Fruit fly (Drosophila melanogaster) whole organism, wandering third instar larva: ENCODE measurements around the gene CG5687.

Source experiments
- Abd-B ChIP-seq: fragments of >200 bp; optimal IDR thresholded peaks from 2 replicates; lab custom pipeline; 2017; ENCODE audit warnings: missing biosample characterization, missing genetic modification characterization
- CG32264 ChIP-seq: fragments of 200-800 bp; sonication (Bioruptor generic); optimal IDR thresholded peaks from 2 replicates; lab custom pipeline; 2016; ENCODE audit warnings: missing biosample characterization, missing genetic modification characterization
- CG9705 ChIP-seq: fragments of 200-800 bp; sonication (Bioruptor generic); optimal IDR thresholded peaks from 2 replicates; lab custom pipeline; 2018; ENCODE audit warnings: missing biosample characterization, mild to moderate bottlenecking, missing genetic modification characterization
- Dfd ChIP-seq: fragments of >200 bp; optimal IDR thresholded peaks from 2 replicates; lab custom pipeline; 2017; ENCODE audit warnings: missing biosample characterization, missing genetic modification characterization
- Dif ChIP-seq: fragments of 200-275, 200-300 bp; sonication (Bioruptor generic); optimal IDR thresholded peaks from 2 replicates; lab custom pipeline; 2018; ENCODE audit warnings: missing biosample characterization, missing genetic modification characterization; ENCODE audit not compliant: partially characterized antibody
- GATAd ChIP-seq: sonication (Bioruptor generic); optimal IDR thresholded peaks from 2 replicates; lab custom pipeline; 2016; ENCODE audit warnings: missing biosample characterization, missing genetic modification characterization
- HLH106 ChIP-seq: fragments of 200-800 bp; optimal IDR thresholded peaks from 3 replicates; lab custom pipeline; 2019; ENCODE audit warnings: missing biosample characterization, mild to moderate bottlenecking, missing genetic modification characterization, moderate library complexity
- Hnf4 ChIP-seq: fragments of 200-800 bp; sonication (Bioruptor generic); optimal IDR thresholded peaks from 2 replicates; lab custom pipeline; 2016; ENCODE audit warnings: missing biosample characterization, mild to moderate bottlenecking, missing genetic modification characterization
- Hr78 ChIP-seq: fragments of >200 bp; optimal IDR thresholded peaks from 2 replicates; lab custom pipeline; 2017; ENCODE audit warnings: missing biosample characterization, missing genetic modification characterization
- Hr83 ChIP-seq: fragments of 200-300 bp; sonication (Bioruptor generic); optimal IDR thresholded peaks from 2 replicates; lab custom pipeline; 2016; ENCODE audit warnings: missing biosample characterization, mild to moderate bottlenecking, missing genetic modification characterization, moderate library complexity; ENCODE audit not compliant: poor library complexity, severe bottlenecking
- Jra ChIP-seq: sonication (Bioruptor generic); optimal IDR thresholded peaks from 2 replicates; lab custom pipeline; 2016; ENCODE audit warnings: missing biosample characterization, missing genetic modification characterization
- Mio ChIP-seq: sonication (Bioruptor generic); optimal IDR thresholded peaks from 2 replicates; lab custom pipeline; 2016; ENCODE audit warnings: missing biosample characterization, missing genetic modification characterization
- Myc ChIP-seq: fragments of >200 bp; optimal IDR thresholded peaks from 2 replicates; lab custom pipeline; 2017
- N ChIP-seq: fragments of >200 bp; optimal IDR thresholded peaks from 2 replicates; lab custom pipeline; 2018; ENCODE audit warnings: missing biosample characterization, missing external identifiers, missing genetic modification characterization
- OdsH ChIP-seq: fragments of 200-800 bp; sonication (Bioruptor generic); optimal IDR thresholded peaks from 2 replicates; lab custom pipeline; 2016; ENCODE audit warnings: missing biosample characterization, mild to moderate bottlenecking, missing genetic modification characterization
- Rel ChIP-seq, 2 experiments: fragments of 200-800 bp; sonication (Bioruptor generic) in 1 of 2; optimal IDR thresholded peaks; 2 replicates in 1 of 2; 3 replicates in 1 of 2; lab custom pipeline; 2016 to 2019; ENCODE audit warnings: mild to moderate bottlenecking in 2 of 2, missing biosample characterization in 2 of 2, missing genetic modification characterization in 2 of 2, moderate library complexity in 1 of 2
- Sp1 ChIP-seq: fragments of 200-800 bp; sonication (Bioruptor generic); optimal IDR thresholded peaks from 3 replicates; lab custom pipeline; 2019; ENCODE audit warnings: missing biosample characterization, mild to moderate bottlenecking, missing genetic modification characterization, moderate library complexity
- Vsx2 ChIP-seq: fragments of 200-300, 225-300 bp; sonication (Bioruptor generic); optimal IDR thresholded peaks from 2 replicates; lab custom pipeline; 2018; ENCODE audit warnings: missing biosample characterization, missing genetic modification characterization; ENCODE audit not compliant: partially characterized antibody
- br ChIP-seq: fragments of 200-800 bp; sonication (Bioruptor generic); optimal IDR thresholded peaks from 2 replicates; lab custom pipeline; 2016; ENCODE audit warnings: missing biosample characterization, missing genetic modification characterization
- dl ChIP-seq, 2 experiments: fragments of 175-275, 200-275 bp in 1 of 2; fragments of 200-275 bp in 1 of 2; sonication (Bioruptor generic); optimal IDR thresholded peaks; lab custom pipeline; 2018; ENCODE audit warnings: mild to moderate bottlenecking in 2 of 2, missing biosample characterization in 2 of 2, missing genetic modification characterization in 2 of 2, moderate library complexity in 2 of 2; ENCODE audit not compliant: partially characterized antibody in 2 of 2, insufficient read depth in 1 of 2
- dmrt93B ChIP-seq: fragments of 200-800 bp; sonication (Bioruptor generic); optimal IDR thresholded peaks from 2 replicates; lab custom pipeline; 2018; ENCODE audit warnings: missing biosample characterization, mild to moderate bottlenecking, missing genetic modification characterization
- dsf ChIP-seq: sonication (Bioruptor generic); optimal IDR thresholded peaks from 2 replicates; lab custom pipeline; 2016; ENCODE audit warnings: missing biosample characterization, missing genetic modification characterization, borderline replicate concordance
- fru ChIP-seq: fragments of 200-800 bp; sonication (Bioruptor generic); optimal IDR thresholded peaks from 3 replicates; lab custom pipeline; 2016; ENCODE audit warnings: missing biosample characterization, mild to moderate bottlenecking, missing genetic modification characterization
- h ChIP-seq: fragments of 200-800 bp; sonication (Bioruptor generic); optimal IDR thresholded peaks from 3 replicates; lab custom pipeline; 2016; ENCODE audit warnings: missing biosample characterization, mild to moderate bottlenecking, missing genetic modification characterization
- pan ChIP-seq: fragments of >200 bp; optimal IDR thresholded peaks from 2 replicates; lab custom pipeline; 2017
- rgr ChIP-seq: fragments of 200-800 bp; sonication (Bioruptor generic); optimal IDR thresholded peaks from 3 replicates; lab custom pipeline; 2016; ENCODE audit warnings: missing biosample characterization, mild to moderate bottlenecking, missing genetic modification characterization
- sage ChIP-seq: fragments of 200-800 bp; sonication (Bioruptor generic); optimal IDR thresholded peaks from 2 replicates; lab custom pipeline; 2016; ENCODE audit warnings: missing biosample characterization, mild to moderate bottlenecking, missing genetic modification characterization
- sv ChIP-seq: fragments of 200-800 bp; sonication (Bioruptor generic); optimal IDR thresholded peaks from 3 replicates; lab custom pipeline; 2016; ENCODE audit warnings: missing biosample characterization, missing genetic modification characterization
- tai ChIP-seq: sonication (Bioruptor generic); optimal IDR thresholded peaks from 2 replicates; lab custom pipeline; 2016; ENCODE audit warnings: missing biosample characterization, missing genetic modification characterization
- usp ChIP-seq: fragments of >200 bp; optimal IDR thresholded peaks from 2 replicates; lab custom pipeline; 2017; ENCODE audit warnings: missing biosample characterization, missing genetic modification characterization
- woc ChIP-seq: sonication (Bioruptor generic); optimal IDR thresholded peaks from 2 replicates; lab custom pipeline; 2016; ENCODE audit warnings: missing biosample characterization, mild to moderate bottlenecking, missing genetic modification characterization

Gene CG5687

DNA sequence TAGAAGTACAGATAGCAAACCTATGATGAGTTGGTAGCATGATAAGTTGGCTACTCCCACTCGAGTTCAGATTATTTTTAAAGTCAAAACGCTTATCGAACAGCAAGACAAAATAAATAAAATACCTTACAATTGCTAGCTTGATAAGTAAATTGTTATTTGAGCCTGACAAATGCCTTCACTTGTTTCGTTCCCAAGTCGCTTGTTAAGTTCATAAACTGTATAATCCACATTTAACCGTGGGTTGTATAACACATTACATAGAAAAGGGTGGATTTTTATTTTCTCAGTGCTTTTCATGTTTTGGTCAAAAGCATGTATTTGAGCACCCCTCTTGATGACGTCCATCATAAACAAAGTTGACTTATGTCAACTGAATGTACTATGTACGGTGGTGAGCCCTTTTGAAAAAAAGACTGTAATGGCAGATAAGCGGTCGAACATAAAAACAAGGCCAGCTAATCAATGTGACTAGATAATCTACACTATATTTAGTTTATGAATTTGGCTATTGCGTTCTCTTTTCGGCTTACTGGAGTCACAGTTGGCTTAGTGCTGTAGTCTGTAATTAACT is 30.0 kb upstream of the CG5687 start:
- no peak for TF ChIP-seq dl (GFP tag; optimal IDR thresholded peaks at IDR 0.05; lab: Kevin White, UChicago; ENCODE audit: insufficient read depth in 1 of 2, partially characterized antibody in 2 of 2)
- no peak for TF ChIP-seq N (GFP tag; lab: Kevin White, UChicago)
- no peak for TF ChIP-seq pan (lab: Kevin White, UChicago)
- TF ChIP-seq fru (GFP tag; lab: Kevin White, UChicago), result no peak
- no peak for TF ChIP-seq usp (GFP tag; lab: Kevin White, UChicago)
- no peak for TF ChIP-seq CG32264 (GFP tag; lab: Kevin White, UChicago)
- TF ChIP-seq CG9705 (GFP tag; lab: Kevin White, UChicago), result no peak
- TF ChIP-seq woc (GFP tag; lab: Kevin White, UChicago), result no peak
- no peak for TF ChIP-seq dmrt93B (GFP tag; lab: Kevin White, UChicago)
- no peak for TF ChIP-seq Vsx2 (GFP tag; lab: Kevin White, UChicago)
- TF ChIP-seq sage (GFP tag; lab: Kevin White, UChicago), result no peak
- TF ChIP-seq tai, result no peak
- TF ChIP-seq OdsH (GFP tag; lab: Kevin White, UChicago), result no peak
- TF ChIP-seq Dif (GFP tag; lab: Kevin White, UChicago), result no peak
- no peak for TF ChIP-seq Abd-B (GFP tag; lab: Kevin White, UChicago)
- TF ChIP-seq Dfd, result no peak
- TF ChIP-seq sv (GFP tag; lab: Kevin White, UChicago), result no peak
- TF ChIP-seq Sp1 (GFP tag; lab: Kevin White, UChicago), result no peak

DNA sequence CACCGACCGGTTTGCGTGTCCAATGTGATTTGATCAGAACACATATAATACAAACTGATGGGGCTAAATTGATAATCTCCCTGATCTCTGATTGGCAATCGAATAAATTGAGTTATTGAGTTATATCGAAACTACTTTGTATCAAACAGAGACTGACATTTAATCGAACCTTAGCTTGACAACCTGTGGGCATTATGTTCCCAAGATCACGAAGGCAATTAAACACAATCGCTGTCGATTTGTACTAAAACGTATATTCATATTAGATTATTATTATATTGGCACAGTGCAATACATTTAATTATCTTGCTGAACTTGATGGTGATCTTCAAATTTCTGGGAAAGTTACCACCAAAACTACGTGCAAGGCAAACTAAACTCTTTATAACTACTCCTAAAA is 29.5 kb upstream of the CG5687 start:
- TF ChIP-seq tai (no peak), sv (GFP tag; lab: Kevin White, UChicago) (no peak), Hr83 (GFP tag; lab: Kevin White, UChicago) (no peak), dsf (GFP tag; lab: Kevin White, UChicago) (no peak), Vsx2 (GFP tag; lab: Kevin White, UChicago) (no peak), OdsH (GFP tag; lab: Kevin White, UChicago) (no peak), Hnf4 (no peak), Rel (GFP tag; optimal IDR thresholded peaks at IDR 0.05; lab: Kevin White, UChicago) (no peak), Rel (tag; optimal IDR thresholded peaks at IDR 0.05; lab: Kevin White, UChicago) (no peak), Mio (GFP tag; lab: Kevin White, UChicago) (no peak), Hr78 (GFP tag; lab: Kevin White, UChicago) (no peak), usp (GFP tag; lab: Kevin White, UChicago) (no peak), dl (GFP tag; optimal IDR thresholded peaks at IDR 0.05; lab: Kevin White, UChicago; ENCODE audit: insufficient read depth in 1 of 2, partially characterized antibody in 2 of 2) (no peak), Myc (lab: Kevin White, UChicago) (no peak), br (GFP tag; lab: Kevin White, UChicago) (no peak), dmrt93B (GFP tag; lab: Kevin White, UChicago) (no peak), woc (GFP tag; lab: Kevin White, UChicago) (no peak)

DNA sequence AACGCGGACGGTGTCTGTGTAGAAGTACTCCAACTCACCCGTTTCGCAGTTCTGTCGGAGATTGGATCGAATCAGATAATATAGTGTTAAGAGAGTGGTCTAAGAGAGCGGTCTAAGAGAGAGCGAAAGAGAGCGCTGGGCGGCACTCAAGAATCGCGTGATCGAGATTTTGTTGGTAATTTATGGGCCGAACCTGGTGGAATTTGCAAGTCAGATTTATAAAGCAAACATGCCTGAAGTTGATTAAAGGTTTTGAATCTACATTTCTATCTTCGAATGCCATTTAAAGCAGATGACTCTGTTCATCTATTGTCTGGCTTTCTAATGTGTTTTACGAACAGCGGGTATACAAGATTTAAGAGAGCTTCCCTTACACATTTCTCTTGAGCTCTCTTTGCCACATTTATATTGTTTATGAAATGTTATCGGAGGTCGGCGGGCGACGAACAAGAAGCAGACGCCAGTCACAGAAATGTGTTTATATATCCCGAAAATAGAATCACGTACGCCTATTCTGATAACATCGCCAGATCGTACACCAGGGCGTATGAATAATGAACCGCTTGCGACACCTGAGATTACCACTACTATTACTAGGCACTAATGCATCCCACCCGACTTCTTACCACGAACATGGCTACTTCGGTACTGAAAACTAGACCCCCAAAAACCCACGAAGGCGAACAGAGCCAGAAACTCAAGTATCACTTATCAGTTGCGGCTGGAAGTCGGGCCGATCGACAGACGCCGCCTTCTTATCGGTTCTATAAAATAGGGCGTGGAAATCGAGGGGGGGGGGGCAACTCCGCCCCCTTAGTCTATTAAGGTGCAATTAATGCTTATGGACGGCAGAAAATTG is 28.8 kb upstream of the CG5687 start:
- no peak for TF ChIP-seq GATAd (GFP tag; lab: Kevin White, UChicago)
- TF ChIP-seq h (GFP tag; lab: Kevin White, UChicago), result peak; percentile 43
- TF ChIP-seq br (GFP tag; lab: Kevin White, UChicago), result peak; percentile 84
- TF ChIP-seq CG9705 (GFP tag; lab: Kevin White, UChicago), result no peak
- peak; percentile 19 for TF ChIP-seq Hr83 (GFP tag; lab: Kevin White, UChicago)
- TF ChIP-seq Dif (GFP tag; lab: Kevin White, UChicago), result peak; percentile 40
- no peak for TF ChIP-seq sv (GFP tag; lab: Kevin White, UChicago)
- peak; percentile 13 for TF ChIP-seq HLH106
- no peak for TF ChIP-seq Rel (GFP tag; optimal IDR thresholded peaks at IDR 0.05; lab: Kevin White, UChicago)
- peak; percentile 82 for TF ChIP-seq Rel (tag; optimal IDR thresholded peaks at IDR 0.05; lab: Kevin White, UChicago)
- TF ChIP-seq Jra (GFP tag; lab: Kevin White, UChicago), result no peak
- TF ChIP-seq Dfd, result no peak
- no peak for TF ChIP-seq woc (GFP tag; lab: Kevin White, UChicago)
- peak; percentile 44 for TF ChIP-seq rgr
- TF ChIP-seq N (GFP tag; lab: Kevin White, UChicago), result no peak
- peak; percentile 12 for TF ChIP-seq Sp1 (GFP tag; lab: Kevin White, UChicago)
- TF ChIP-seq Mio (GFP tag; lab: Kevin White, UChicago), result no peak
- TF ChIP-seq fru (GFP tag; lab: Kevin White, UChicago), result no peak
